Worm (Caenorhabditis elegans) whole organism, L2 larva: ENCODE data around the gene C50E3.13.

ENCODE experiments used
- aly-2 ChIP-seq: fragments of 150-350 bp; optimal IDR thresholded peaks from 2 replicates; lab custom pipeline; 2014; ENCODE audit warnings: missing biosample characterization, missing genetic modification characterization
- ceh-82 ChIP-seq: fragments of 150-350 bp; optimal IDR thresholded peaks from 2 replicates; lab custom pipeline; 2014; ENCODE audit warnings: missing biosample characterization, missing genetic modification characterization
- mdl-1 ChIP-seq, 2 experiments: fragments of 150-350 bp in 1 of 2; sonication (generic microtip) in 1 of 2; optimal IDR thresholded peaks; 2 replicates each; lab custom pipeline; 2017; ENCODE audit warnings: missing biosample characterization in 2 of 2, missing genetic modification characterization in 2 of 2
- nhr-23 ChIP-seq: fragments of 150-350 bp; optimal IDR thresholded peaks from 2 replicates; lab custom pipeline; 2014; ENCODE audit warnings: missing biosample characterization, missing genetic modification reagents, missing genetic modification characterization
- ztf-11 ChIP-seq: sonication (generic microtip); optimal IDR thresholded peaks from 2 replicates; lab custom pipeline; 2017; ENCODE audit warnings: missing biosample characterization, missing genetic modification characterization

- no peak for TF ChIP-seq mdl-1 (tag; optimal IDR thresholded peaks at IDR 0.05; lab: Kevin White, UChicago)
- no peak for TF ChIP-seq aly-2
- TF ChIP-seq nhr-23 (tag; lab: Kevin White, UChicago) = no peak
- no peak for TF ChIP-seq ceh-82 (tag; lab: Kevin White, UChicago)
- TF ChIP-seq ztf-11 (tag; lab: Kevin White, UChicago) = no peak
Measured at ce11 chrV:7639787-7640186, 15.7 kb upstream of the C50E3.13 start, which contains the start of gene F07C4.10.
